Worm (Caenorhabditis elegans): ENCODE results near the gene slc-36.2.

DNA sequence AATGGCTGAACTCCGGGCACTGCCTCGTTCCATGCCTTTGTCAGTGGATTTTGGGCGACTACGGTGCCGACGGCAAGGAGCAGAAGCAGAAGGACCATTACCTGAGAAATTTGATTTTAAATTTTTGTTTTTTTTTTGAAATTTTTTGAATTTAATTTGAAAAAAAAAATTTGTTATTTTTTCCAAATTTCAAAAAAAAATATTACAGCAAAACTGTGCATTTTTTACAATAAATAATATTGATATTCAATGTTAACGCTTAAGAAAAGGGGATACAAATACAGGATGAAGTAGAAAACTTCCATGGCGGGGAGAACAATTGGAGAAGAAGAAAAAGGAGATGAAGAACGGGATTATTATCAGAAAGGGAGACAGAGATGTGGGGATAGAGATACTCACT is 49.6 kb downstream of the slc-36.2 start, which contains the start of gene mlt-8:
- TF ChIP-seq gmeb-2 (tag; optimal IDR thresholded peaks at IDR 0.05) (no peak), C38D4.7 (GFP tag; optimal IDR thresholded peaks at IDR 0.05) (no peak), ceh-2 (tag; optimal IDR thresholded peaks at IDR 0.05) (no peak), K09A11.1 (tag; optimal IDR thresholded peaks at IDR 0.05; ENCODE audit: insufficient read depth) (no peak), fax-1 (tag; optimal IDR thresholded peaks at IDR 0.05) (no peak), sox-4 (tag; optimal IDR thresholded peaks at IDR 0.05) (no peak), rnt-1 (tag; optimal IDR thresholded peaks at IDR 0.05) (no peak), pha-4 (tag; optimal IDR thresholded peaks at IDR 0.05) (no peak)
